Worm (Caenorhabditis elegans): Measurements from ENCODE around the gene C47D12.4.

The C47D12.4 gene

ce11 chrII:11635745-11636161, 45.8 kb upstream of the C47D12.4 start:
- TF ChIP-seq unc-39 (tag; optimal IDR thresholded peaks at IDR 0.05) (no peak), nhr-129 (tag; optimal IDR thresholded peaks at IDR 0.05) (peak; percentile 97), elt-1 (tag; optimal IDR thresholded peaks at IDR 0.05) (no peak), mbf-1 (tag; optimal IDR thresholded peaks at IDR 0.05) (no peak), ztf-1 (GFP tag; conservative IDR thresholded peaks at IDR 0.05) (no peak), alr-1 (tag; optimal IDR thresholded peaks at IDR 0.05) (no peak), mdl-1 (tag; optimal IDR thresholded peaks at IDR 0.05) (peak; percentile 73 to 81), dmd-4 (tag; optimal IDR thresholded peaks at IDR 0.05) (no peak), lin-39 (tag; optimal IDR thresholded peaks at IDR 0.05) (peak; percentile 51), nhr-25 (tag; optimal IDR thresholded peaks at IDR 0.05) (peak; percentile 96), ceh-16 (tag; optimal IDR thresholded peaks at IDR 0.05) (peak; percentile 76), ZK546.5 (tag; optimal IDR thresholded peaks at IDR 0.05) (no peak), sma-3 (GFP tag; optimal IDR thresholded peaks at IDR 0.05) (peak; percentile 95), peb-1 (tag; optimal IDR thresholded peaks at IDR 0.05) (no peak), zag-1 (tag; optimal IDR thresholded peaks at IDR 0.05) (no peak), gmeb-1 (tag; optimal IDR thresholded peaks at IDR 0.05) (peak; percentile 61), unc-62 (GFP tag; optimal IDR thresholded peaks at IDR 0.05) (no peak), nhr-21 (tag; optimal IDR thresholded peaks at IDR 0.05) (peak; percentile 90), nhr-23 (tag; optimal IDR thresholded peaks at IDR 0.05) (no peak), nhr-11 (tag; optimal IDR thresholded peaks at IDR 0.05) (peak; percentile 1), F13H6.1 (tag; optimal IDR thresholded peaks at IDR 0.05) (peak; percentile 96), ama-1 (optimal IDR thresholded peaks at IDR 0.05) (peak; percentile 83), fos-1 (tag; optimal IDR thresholded peaks at IDR 0.05) (peak; percentile 97), elt-3 (tag; optimal IDR thresholded peaks at IDR 0.05) (no peak), ztf-11 (tag; optimal IDR thresholded peaks at IDR 0.05) (no peak), egl-27 (tag; optimal IDR thresholded peaks at IDR 0.05) (peak; percentile 95), nhr-10 (tag; optimal IDR thresholded peaks at IDR 0.05) (peak; percentile 45), nhr-12 (tag; optimal IDR thresholded peaks at IDR 0.05) (no peak), crh-2 (tag; optimal IDR thresholded peaks at IDR 0.05) (peak; percentile 98), C34F6.9 (tag; optimal IDR thresholded peaks at IDR 0.05) (peak; percentile 76), lin-11 (tag; optimal IDR thresholded peaks at IDR 0.05) (no peak), Y55F3AM.14 (GFP tag; optimal IDR thresholded peaks at IDR 0.05) (no peak), R02D3.7 (tag; optimal IDR thresholded peaks at IDR 0.05) (no peak), lin-13 (GFP tag; optimal IDR thresholded peaks at IDR 0.05) (peak; percentile 84), blmp-1 (tag; optimal IDR thresholded peaks at IDR 0.05; ENCODE audit: insufficient read depth) (peak; percentile 95), ceh-82 (tag; optimal IDR thresholded peaks at IDR 0.05) (no peak), mab-5 (tag; optimal IDR thresholded peaks at IDR 0.05) (peak; percentile 20), unc-55 (GFP tag; optimal IDR thresholded peaks at IDR 0.05) (peak; percentile 88), sma-9 (GFP tag; optimal IDR thresholded peaks at IDR 0.05) (peak; percentile 98), sma-9 (tag; optimal IDR thresholded peaks at IDR 0.05) (peak; percentile 75), sem-4 (tag; optimal IDR thresholded peaks at IDR 0.05) (peak; percentile 71), nhr-237 (tag; optimal IDR thresholded peaks at IDR 0.05) (peak; percentile 6), nhr-77 (tag; optimal IDR thresholded peaks at IDR 0.05) (peak; percentile 49), snpc-4 (tag; optimal IDR thresholded peaks at IDR 0.05) (peak; percentile 14), nhr-6 (tag; optimal IDR thresholded peaks at IDR 0.05) (peak; percentile 94), lsy-2 (tag; optimal IDR thresholded peaks at IDR 0.05) (peak; percentile 46 to 69), skn-1 (tag; optimal IDR thresholded peaks at IDR 0.05) (no peak), aly-2 (tag; optimal IDR thresholded peaks at IDR 0.05) (no peak), ztf-4 (tag; optimal IDR thresholded peaks at IDR 0.05) (peak; percentile 93)
